Worm (Caenorhabditis elegans): ENCODE data around the gene F14D7.6.

The F14D7.6 gene

DNA sequence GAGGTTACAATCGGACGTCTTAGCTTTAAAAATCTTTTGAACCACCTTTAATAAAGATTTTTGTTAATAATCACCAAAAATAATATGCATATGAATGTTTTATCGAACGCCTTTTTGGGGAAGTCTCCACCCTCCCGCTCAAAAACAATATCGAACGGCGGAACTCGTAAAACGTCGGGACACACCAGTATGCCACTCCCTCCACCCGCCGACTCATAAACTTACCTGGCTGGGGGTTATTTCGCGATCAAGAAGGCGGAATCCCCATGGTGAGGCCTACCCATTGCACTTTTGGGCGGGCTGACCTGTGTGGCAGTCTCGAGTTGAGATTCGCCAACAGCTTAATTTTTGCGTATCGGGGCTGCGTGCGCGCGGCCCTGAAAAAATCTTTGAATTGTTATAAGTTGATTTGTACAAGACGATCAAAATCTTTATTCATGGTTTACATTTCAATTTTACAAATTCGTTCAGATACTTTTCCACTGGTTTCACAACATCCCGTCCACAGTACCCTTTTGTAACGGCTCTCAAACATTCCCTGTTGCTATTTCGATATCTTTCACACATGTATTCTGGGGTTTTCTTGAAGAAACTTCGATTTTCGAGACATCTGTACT, 33.8 kb upstream of the F14D7.6 start (continued):
- no peak for TF ChIP-seq B0336.3 (GFP tag; IDR thresholded peaks at IDR 0.05)
- TF ChIP-seq madf-6 (GFP tag; IDR thresholded peaks at IDR 0.05) = peak; percentile 72
- TF ChIP-seq ztf-26 (tag; optimal IDR thresholded peaks at IDR 0.05) = no peak
- no peak for TF ChIP-seq chd-7 (tag; optimal IDR thresholded peaks at IDR 0.05)
- no peak for TF ChIP-seq dpff-1 (tag; optimal IDR thresholded peaks at IDR 0.05)
- peak; percentile 4 for TF ChIP-seq die-1 (tag; optimal IDR thresholded peaks at IDR 0.05)
- no peak for TF ChIP-seq unc-130 (GFP tag; optimal IDR thresholded peaks at IDR 0.05)
- no peak for TF ChIP-seq B0261.1 (tag; optimal IDR thresholded peaks at IDR 0.05)
- no peak for TF ChIP-seq let-607 (tag; optimal IDR thresholded peaks at IDR 0.05)
- TF ChIP-seq ceh-27 (GFP tag; optimal IDR thresholded peaks at IDR 0.05) = no peak
- TF ChIP-seq attf-3 (GFP tag; conservative IDR thresholded peaks at IDR 0.05) = no peak
- no peak for TF ChIP-seq madf-3 (GFP tag; IDR thresholded peaks at IDR 0.05)
- TF ChIP-seq F49E8.2 (tag; optimal IDR thresholded peaks at IDR 0.05; ENCODE audit: insufficient read depth) = peak; percentile 23
- TF ChIP-seq F57C9.4 (tag; optimal IDR thresholded peaks at IDR 0.05) = no peak
- no peak for TF ChIP-seq F22D6.2 (tag; optimal IDR thresholded peaks at IDR 0.05)
- no peak for TF ChIP-seq B0035.1 (tag; optimal IDR thresholded peaks at IDR 0.05)
- TF ChIP-seq cebp-2 (GFP tag; IDR thresholded peaks at IDR 0.05) = no peak
- peak; percentile 30 for TF ChIP-seq hrde-1 (tag; optimal IDR thresholded peaks at IDR 0.05; ENCODE audit: borderline replicate concordance)
- 0 out of 2 replicates have a peak, but pooled peaks have one; percentile 31 for TF ChIP-seq aptf-2 (GFP tag; conservative IDR thresholded peaks at IDR 0.05)
- no peak for TF ChIP-seq ceh-79 (tag; optimal IDR thresholded peaks at IDR 0.05)
- TF ChIP-seq ama-1 (optimal IDR thresholded peaks at IDR 0.05) = no peak
- no peak for TF ChIP-seq ama-1 (GFP tag; optimal IDR thresholded peaks at IDR 0.05)
- TF ChIP-seq bed-1 (GFP tag; IDR thresholded peaks at IDR 0.05) = no peak
- no peak for TF ChIP-seq Y53G8AR.9 (GFP tag; conservative IDR thresholded peaks at IDR 0.05)
- TF ChIP-seq ztf-28 (GFP tag; IDR thresholded peaks at IDR 0.05) = 0 out of 2 replicates have a peak, but pooled peaks have one; percentile 5
- TF ChIP-seq nhr-27 (tag; optimal IDR thresholded peaks at IDR 0.05) = no peak
- TF ChIP-seq snpc-1.1 (tag; optimal IDR thresholded peaks at IDR 0.05; ENCODE audit: insufficient read depth) = peak; percentile 92
- peak; percentile 59; the same call in 1 of the 2 replicates for TF ChIP-seq hsf-1 (GFP tag; IDR thresholded peaks at IDR 0.05)
- peak; percentile 79 for TF ChIP-seq snpc-3.4 (tag; optimal IDR thresholded peaks at IDR 0.05)
- TF ChIP-seq nfyb-1 (GFP tag; IDR thresholded peaks at IDR 0.05) = no peak
- TF ChIP-seq nhr-179 (tag; optimal IDR thresholded peaks at IDR 0.05) = no peak
- TF ChIP-seq madf-8 (GFP tag; conservative IDR thresholded peaks at IDR 0.05) = 0 out of 2 replicates have a peak, but pooled peaks have one; percentile 15
- no peak for TF ChIP-seq Y56A3A.18 (GFP tag; IDR thresholded peaks at IDR 0.05)
- TF ChIP-seq nfya-1 (tag; optimal IDR thresholded peaks at IDR 0.05; ENCODE audit: borderline replicate concordance, insufficient read depth) = no peak
- no peak for TF ChIP-seq ets-4 (GFP tag; optimal IDR thresholded peaks at IDR 0.05)
- TF ChIP-seq athp-1 (tag; optimal IDR thresholded peaks at IDR 0.05) = no peak
- TF ChIP-seq sptf-2 (GFP tag; optimal IDR thresholded peaks at IDR 0.05) = peak; percentile 26

DNA sequence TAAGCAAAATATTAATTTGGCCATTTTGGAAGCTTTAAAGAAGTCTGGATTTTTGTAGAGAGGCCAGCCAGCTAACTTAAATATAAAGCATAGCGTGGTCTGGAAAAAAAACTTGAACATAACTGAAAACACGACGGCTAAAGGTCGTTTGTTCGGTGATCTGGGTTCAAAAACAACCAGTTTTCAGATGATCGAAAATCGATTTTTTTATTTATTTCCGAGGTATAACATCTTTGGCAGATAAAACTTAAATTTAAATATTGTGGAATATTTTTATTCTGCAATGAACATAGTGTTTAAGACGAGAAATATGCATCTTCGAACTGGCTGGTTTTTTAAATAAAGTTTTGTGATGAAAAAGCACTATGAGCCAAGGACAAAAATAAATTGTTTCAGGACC, 32.6 kb upstream of the F14D7.6 start, which contains the start of gene F40G12.4:
Gene F40G12.4, minus strand, starts transcription at position 101 of the 400 bp plus-strand sequence.
- TF ChIP-seq nhr-179 (tag; optimal IDR thresholded peaks at IDR 0.05) (no peak), madf-10 (tag; optimal IDR thresholded peaks at IDR 0.05) (no peak), F52B5.7 (tag; optimal IDR thresholded peaks at IDR 0.05) (no peak), lir-1 (GFP tag; conservative IDR thresholded peaks at IDR 0.05) (no peak), let-607 (tag; optimal IDR thresholded peaks at IDR 0.05) (no peak), Y53F4B.3 (GFP tag; IDR thresholded peaks at IDR 0.05) (no peak), tlf-1 (GFP tag; optimal IDR thresholded peaks at IDR 0.05) (no peak), T07F8.4 (tag; optimal IDR thresholded peaks at IDR 0.05) (no peak), snpc-4 (GFP tag; optimal IDR thresholded peaks at IDR 0.05) (no peak), snpc-4 (tag; optimal IDR thresholded peaks at IDR 0.05) (no peak), Y95B8A.8 (GFP tag; IDR thresholded peaks at IDR 0.05) (no peak), somi-1 (GFP tag; optimal IDR thresholded peaks at IDR 0.05) (no peak), hsf-1 (GFP tag; IDR thresholded peaks at IDR 0.05) (no peak), F23B12.7 (tag; optimal IDR thresholded peaks at IDR 0.05; ENCODE audit: insufficient read depth) (no peak), madf-3 (GFP tag; IDR thresholded peaks at IDR 0.05) (no peak), efl-1 (GFP tag; optimal IDR thresholded peaks at IDR 0.05) (no peak)

All from whole organism, young adult.